Fruit fly (Drosophila melanogaster) Kc167 (cell line): ENCODE data around the gene nAChRalpha6.

Source experiments
- Myc ChIP-seq: fragments of >200 bp; optimal IDR thresholded peaks from 2 replicates; lab custom pipeline; 2017; ENCODE audit warnings: missing external identifiers
- Sin3A ChIP-seq: fragments of >200 bp; optimal IDR thresholded peaks from 2 replicates; lab custom pipeline; 2018; ENCODE audit warnings: missing external identifiers
- h ChIP-seq: fragments of >200 bp; optimal IDR thresholded peaks from 3 replicates; lab custom pipeline; 2018; ENCODE audit warnings: missing external identifiers
- psq ChIP-seq: fragments of >200 bp; optimal IDR thresholded peaks from 2 replicates; lab custom pipeline; 2017; ENCODE audit warnings: missing external identifiers
- ttk ChIP-seq: sonication (Bioruptor generic); optimal IDR thresholded peaks from 2 replicates; lab custom pipeline; 2017; ENCODE audit warnings: missing external identifiers

- TF ChIP-seq Sin3A (lab: Kevin White, UChicago) = no peak
- TF ChIP-seq h = no peak
- TF ChIP-seq Myc (lab: Kevin White, UChicago) = no peak
- no peak for TF ChIP-seq ttk (lab: Kevin White, UChicago)
- TF ChIP-seq psq (lab: Kevin White, UChicago) = no peak
Observed at dm6 chr2L:9906641-9907040, 20.6 kb upstream of the nAChRalpha6 start.
